Fruit fly (Drosophila melanogaster) Kc167 (cell line): ENCODE measurements around the gene mura.

Experiments used
- Myc ChIP-seq: fragments of >200 bp; optimal IDR thresholded peaks from 2 replicates; lab custom pipeline; 2017; ENCODE audit warnings: missing external identifiers
- psq ChIP-seq: fragments of >200 bp; optimal IDR thresholded peaks from 2 replicates; lab custom pipeline; 2017; ENCODE audit warnings: missing external identifiers
- ttk ChIP-seq: sonication (Bioruptor generic); optimal IDR thresholded peaks from 2 replicates; lab custom pipeline; 2017; ENCODE audit warnings: missing external identifiers

DNA sequence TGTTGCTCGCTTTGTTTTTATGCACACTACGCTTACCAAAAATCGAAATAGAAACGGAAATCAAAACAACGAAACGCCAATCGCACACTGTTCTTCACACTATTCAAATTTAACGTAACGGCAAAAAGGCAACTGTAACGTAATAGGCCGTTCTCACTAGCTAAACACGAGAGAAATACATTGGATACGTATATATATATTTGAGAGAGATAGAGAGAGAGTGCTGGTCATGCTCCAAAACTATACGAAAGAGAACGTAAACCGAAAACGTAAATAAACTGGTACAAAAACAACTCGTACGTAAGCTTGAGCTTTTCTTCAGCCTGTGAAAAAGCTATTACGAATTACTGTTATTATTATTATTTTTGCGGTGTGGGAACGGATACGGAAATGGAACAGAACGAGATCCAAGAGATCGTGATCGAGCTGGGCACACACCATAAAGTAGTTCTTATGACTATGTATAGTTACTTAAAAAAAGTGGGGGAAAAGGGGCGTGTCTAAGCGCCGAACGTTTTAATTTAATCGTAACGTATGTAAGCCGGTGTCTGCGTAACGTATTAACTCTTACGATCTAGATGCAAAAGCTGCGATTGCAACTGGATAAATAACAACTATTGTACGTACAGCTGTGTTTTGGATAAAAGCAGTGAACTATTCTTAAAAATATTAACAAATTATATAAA, 8.0 kb downstream of the mura start:
- TF ChIP-seq ttk (lab: Kevin White, UChicago), result no peak
- TF ChIP-seq psq (lab: Kevin White, UChicago), result no peak
- TF ChIP-seq Myc (lab: Kevin White, UChicago), result no peak
